Fruit fly (Drosophila melanogaster) whole organism, prepupa: ENCODE results near the gene CG12983.

Experiments used
- Blimp-1 ChIP-seq: fragments of 200-800 bp; sonication (Bioruptor generic); optimal IDR thresholded peaks from 3 replicates; lab custom pipeline; 2017; ENCODE audit warnings: missing biosample characterization, missing genetic modification characterization, mild to moderate bottlenecking, moderate library complexity, missing genetic modification reagents
- CG10631 ChIP-seq: fragments of 200-800 bp; sonication (Bioruptor generic); optimal IDR thresholded peaks from 2 replicates; lab custom pipeline; 2016; ENCODE audit warnings: missing biosample characterization, missing genetic modification characterization
- CG10669 ChIP-seq: fragments of 200-800 bp; sonication (Bioruptor generic); optimal IDR thresholded peaks from 3 replicates; lab custom pipeline; 2018; ENCODE audit warnings: missing biosample characterization, mild to moderate bottlenecking, missing genetic modification characterization, moderate library complexity
- CG11902 ChIP-seq: fragments of 200-800 bp; sonication (Bioruptor generic); optimal IDR thresholded peaks from 3 replicates; lab custom pipeline; 2016; ENCODE audit warnings: missing biosample characterization, missing genetic modification characterization
- CG15336 ChIP-seq: fragments of 200-800 bp; sonication (Bioruptor generic); IDR thresholded peaks from 2 replicates; pipeline ENCODE4 v1.3.6; 2022; ENCODE audit warnings: missing biosample characterization, missing genetic modification characterization
- CG1621 ChIP-seq: fragments of 200-800 bp; sonication (Bioruptor generic); optimal IDR thresholded peaks from 3 replicates; lab custom pipeline; 2018; ENCODE audit warnings: missing biosample characterization, mild to moderate bottlenecking, missing genetic modification characterization
- CG16779 ChIP-seq: fragments of 200-800 bp; sonication (Bioruptor generic); optimal IDR thresholded peaks from 3 replicates; lab custom pipeline; 2017; ENCODE audit warnings: missing biosample characterization, mild to moderate bottlenecking, missing genetic modification characterization
- CG3032 ChIP-seq: fragments of 200-800 bp; optimal IDR thresholded peaks from 2 replicates; lab custom pipeline; 2019; ENCODE audit warnings: missing biosample characterization, mild to moderate bottlenecking, missing genetic modification characterization, moderate library complexity
- CG31627 ChIP-seq: fragments of 200-800 bp; sonication (Bioruptor generic); optimal IDR thresholded peaks from 3 replicates; lab custom pipeline; 2016; ENCODE audit warnings: missing biosample characterization, missing genetic modification characterization
- CG32006 ChIP-seq: fragments of 200-800 bp; sonication (Bioruptor generic); optimal IDR thresholded peaks from 3 replicates; lab custom pipeline; 2017; ENCODE audit warnings: missing biosample characterization, mild to moderate bottlenecking, missing genetic modification characterization
- CG3919 ChIP-seq: fragments of 200-800 bp; sonication (Bioruptor generic); optimal IDR thresholded peaks from 3 replicates; lab custom pipeline; 2016; ENCODE audit warnings: missing biosample characterization, missing genetic modification characterization
- CG6163 ChIP-seq: fragments of 200-800 bp; sonication (Bioruptor generic); IDR thresholded peaks from 3 replicates; pipeline ENCODE4 v1.3.6; 2022; ENCODE audit warnings: missing biosample characterization, missing genetic modification characterization
- CG6276 ChIP-seq: fragments of 200-800 bp; sonication (Bioruptor generic); optimal IDR thresholded peaks from 2 replicates; lab custom pipeline; 2017; ENCODE audit warnings: missing biosample characterization, mild to moderate bottlenecking, missing genetic modification characterization
- CG6792 ChIP-seq: fragments of 200-800 bp; sonication (Bioruptor generic); optimal IDR thresholded peaks from 3 replicates; lab custom pipeline; 2016; ENCODE audit warnings: missing biosample characterization, missing genetic modification characterization
- CG6808 ChIP-seq: fragments of 200-800 bp; sonication (Bioruptor generic); optimal IDR thresholded peaks from 3 replicates; lab custom pipeline; 2017; ENCODE audit warnings: missing biosample characterization, missing genetic modification characterization, mild to moderate bottlenecking, moderate library complexity, missing genetic modification reagents
- CG7368 ChIP-seq: fragments of 200-800 bp; sonication (Bioruptor generic); optimal IDR thresholded peaks from 3 replicates; lab custom pipeline; 2016; ENCODE audit warnings: missing biosample characterization, missing genetic modification characterization
- CG8119 ChIP-seq: fragments of 200-800 bp; sonication (Bioruptor generic); IDR thresholded peaks from 3 replicates; pipeline ENCODE4 v1.3.6; 2022; ENCODE audit warnings: missing biosample characterization, missing genetic modification characterization
- CG8632 ChIP-seq: fragments of 200-800 bp; sonication (Bioruptor generic); optimal IDR thresholded peaks from 3 replicates; lab custom pipeline; 2016; ENCODE audit warnings: missing biosample characterization, missing genetic modification characterization
- CG9139 ChIP-seq: fragments of 200-800 bp; sonication (Bioruptor generic); optimal IDR thresholded peaks from 3 replicates; lab custom pipeline; 2017; ENCODE audit warnings: missing biosample characterization, mild to moderate bottlenecking, missing genetic modification characterization
- Eip75B ChIP-seq: fragments of 200-800 bp; sonication (Bioruptor generic); optimal IDR thresholded peaks from 3 replicates; lab custom pipeline; 2016; ENCODE audit warnings: missing biosample characterization, missing genetic modification characterization
- Eip78C ChIP-seq: fragments of 200-800 bp; sonication (Bioruptor generic); peaks from one replicate; lab custom pipeline; 2016; ENCODE audit warnings: missing biosample characterization, missing genetic modification characterization
- Ets96B ChIP-seq: fragments of 200-800 bp; optimal IDR thresholded peaks from 2 replicates; lab custom pipeline; 2019; ENCODE audit warnings: missing biosample characterization, mild to moderate bottlenecking, missing genetic modification characterization, moderate library complexity
- Gug ChIP-seq: fragments of 200-800 bp; sonication (Bioruptor generic); IDR thresholded peaks from 2 replicates; pipeline ENCODE4 v1.3.6; 2022; ENCODE audit warnings: missing biosample characterization, missing genetic modification characterization
- Hr38 ChIP-seq: sonication (Bioruptor generic); optimal IDR thresholded peaks from 2 replicates; lab custom pipeline; 2016; ENCODE audit warnings: missing biosample characterization, missing genetic modification characterization
- Hr39 ChIP-seq: fragments of 200-800 bp; sonication (Bioruptor generic); optimal IDR thresholded peaks from 2 replicates; lab custom pipeline; 2016; ENCODE audit warnings: missing biosample characterization, missing genetic modification characterization
- Hr4 ChIP-seq: fragments of 200-800 bp; sonication (Bioruptor generic); optimal IDR thresholded peaks from 3 replicates; lab custom pipeline; 2016; ENCODE audit warnings: missing biosample characterization, missing genetic modification characterization
- Lpt ChIP-seq: fragments of 200-800 bp; sonication (Bioruptor generic); optimal IDR thresholded peaks from 3 replicates; lab custom pipeline; 2016; ENCODE audit warnings: missing biosample characterization, missing genetic modification characterization
- Met ChIP-seq: fragments of 200-800 bp; sonication (Bioruptor generic); optimal IDR thresholded peaks from 3 replicates; lab custom pipeline; 2016; ENCODE audit warnings: missing biosample characterization, missing genetic modification characterization
- OdsH ChIP-seq: fragments of 200-800 bp; sonication (Bioruptor generic); optimal IDR thresholded peaks from 3 replicates; lab custom pipeline; 2016; ENCODE audit warnings: missing biosample characterization, missing genetic modification characterization
- Smox ChIP-seq: fragments of 200-800 bp; sonication (Bioruptor generic); optimal IDR thresholded peaks from 3 replicates; lab custom pipeline; 2016; ENCODE audit warnings: missing biosample characterization, missing genetic modification characterization
- Sox102F ChIP-seq: fragments of 200-800 bp; sonication (Bioruptor generic); optimal IDR thresholded peaks from 2 replicates; lab custom pipeline; 2016; ENCODE audit warnings: missing biosample characterization, mild to moderate bottlenecking, missing genetic modification characterization
- Sox14 ChIP-seq: fragments of 200-800 bp; sonication (Bioruptor generic); optimal IDR thresholded peaks from 3 replicates; lab custom pipeline; 2016; ENCODE audit warnings: missing biosample characterization, missing genetic modification characterization
- Sox15 ChIP-seq: fragments of 200-800 bp; sonication (Bioruptor generic); optimal IDR thresholded peaks from 3 replicates; lab custom pipeline; 2016; ENCODE audit warnings: missing biosample characterization, missing genetic modification characterization
- achi ChIP-seq: fragments of 200-800 bp; sonication (Bioruptor generic); optimal IDR thresholded peaks from 3 replicates; lab custom pipeline; 2016; ENCODE audit warnings: missing biosample characterization, missing genetic modification characterization
- acj6 ChIP-seq: fragments of 200-800 bp; sonication (Bioruptor generic); optimal IDR thresholded peaks from 3 replicates; lab custom pipeline; 2016; ENCODE audit warnings: missing biosample characterization, missing genetic modification characterization
- dac ChIP-seq: fragments of 200-800 bp; sonication (Bioruptor generic); optimal IDR thresholded peaks from 2 replicates; lab custom pipeline; 2017; ENCODE audit warnings: missing biosample characterization, mild to moderate bottlenecking, missing genetic modification characterization
- dsx ChIP-seq: fragments of 200-800 bp; optimal IDR thresholded peaks from 3 replicates; lab custom pipeline; 2019; ENCODE audit warnings: missing biosample characterization, mild to moderate bottlenecking, missing genetic modification characterization, moderate library complexity; ENCODE audit not compliant: poor library complexity, severe bottlenecking
- eg ChIP-seq: fragments of 200-800 bp; sonication (Bioruptor generic); IDR thresholded peaks from 3 replicates; pipeline ENCODE4 v1.3.6; 2022; ENCODE audit warnings: missing biosample characterization, missing genetic modification characterization
- esn ChIP-seq: fragments of 200-800 bp; sonication (Bioruptor generic); optimal IDR thresholded peaks from 2 replicates; lab custom pipeline; 2016; ENCODE audit warnings: missing biosample characterization, mild to moderate bottlenecking, missing genetic modification characterization, moderate library complexity
- fkh ChIP-seq: fragments of 200-800 bp; sonication (Bioruptor generic); optimal IDR thresholded peaks from 3 replicates; lab custom pipeline; 2017; ENCODE audit warnings: missing biosample characterization, mild to moderate bottlenecking, missing genetic modification characterization, moderate library complexity
- spab ChIP-seq: fragments of 200-800 bp; sonication (Bioruptor generic); optimal IDR thresholded peaks from 2 replicates; lab custom pipeline; 2017; ENCODE audit warnings: missing biosample characterization, mild to moderate bottlenecking, missing genetic modification characterization, missing genetic modification reagents
- ss ChIP-seq, 2 experiments: fragments of 200-800 bp; sonication (Bioruptor generic); optimal IDR thresholded peaks; 2 replicates in 1 of 2; 3 replicates in 1 of 2; lab custom pipeline; 2017 to 2018; ENCODE audit warnings: mild to moderate bottlenecking in 2 of 2, missing biosample characterization in 2 of 2, missing genetic modification characterization in 2 of 2, moderate library complexity in 1 of 2
- topi ChIP-seq: fragments of 200-800 bp; sonication (Bioruptor generic); optimal IDR thresholded peaks from 3 replicates; lab custom pipeline; 2016; ENCODE audit warnings: missing biosample characterization, missing genetic modification characterization

CG12983 gene

dm6 chr3L:20930059-20930785 lies 36.3 kb downstream of the CG12983 start (continued):
- TF ChIP-seq eg (GFP tag; lab: Robert Waterston, UW) (peak; percentile 63; the same call in 2 of the 3 replicates), Hr4 (peak; percentile 56), acj6 (GFP tag; lab: Kevin White, UChicago) (peak; percentile 67), CG8119 (GFP tag; lab: Robert Waterston, UW) (peak; percentile 84), Smox (peak; percentile 33), CG6276 (GFP tag; lab: Kevin White, UChicago) (peak; percentile 67), CG31627 (GFP tag; lab: Kevin White, UChicago) (no peak), Eip75B (GFP tag; lab: Kevin White, UChicago) (peak; percentile 62), Blimp-1 (GFP tag; lab: Kevin White, UChicago) (no peak), dac (peak; percentile 44), topi (peak; percentile 36), Met (GFP tag; lab: Kevin White, UChicago) (peak; percentile 40)

dm6 chr3L:20929418-20929817 lies 37.1 kb downstream of the CG12983 start:
- TF ChIP-seq esn (GFP tag; lab: Kevin White, UChicago): no peak
- peak; percentile 9 for TF ChIP-seq CG10631 (GFP tag; lab: Kevin White, UChicago)
- TF ChIP-seq acj6 (GFP tag; lab: Kevin White, UChicago): peak; percentile 1
- TF ChIP-seq Ets96B: peak; percentile 26
- peak in 1 of 2 experiments; percentile 15 for TF ChIP-seq ss (GFP tag; optimal IDR thresholded peaks at IDR 0.05; lab: Kevin White, UChicago)
- TF ChIP-seq Eip75B (GFP tag; lab: Kevin White, UChicago): peak; percentile 16
- peak; percentile 72 for TF ChIP-seq Eip78C (GFP tag; lab: Kevin White, UChicago)
- TF ChIP-seq CG32006: peak; percentile 32
- no peak for TF ChIP-seq CG11902
- no peak for TF ChIP-seq Sox14
- 0 out of 2 replicates have a peak, but pooled peaks have one; percentile 21 for TF ChIP-seq CG15336 (GFP tag; lab: Robert Waterston, UW)
- TF ChIP-seq CG10669: peak; percentile 40
- no peak for TF ChIP-seq CG16779 (tag; lab: Kevin White, UChicago)
- TF ChIP-seq CG6792 (GFP tag; lab: Kevin White, UChicago): no peak
- peak; percentile 15 for TF ChIP-seq OdsH (GFP tag; lab: Kevin White, UChicago)

dm6 chr3L:20927526-20927925 lies 39.0 kb downstream of the CG12983 start, which contains the start of gene CG10589:
CG10589 (plus strand) TSS chr3L:20927826.
- no peak for TF ChIP-seq spab
- TF ChIP-seq Hr38: no peak
- no peak for TF ChIP-seq CG10669
- TF ChIP-seq CG16779 (tag; lab: Kevin White, UChicago): no peak
- TF ChIP-seq fkh: no peak
- TF ChIP-seq CG8632: no peak
- no peak for TF ChIP-seq CG32006
- no peak for TF ChIP-seq Lpt
- no peak for TF ChIP-seq CG6808 (GFP tag; lab: Kevin White, UChicago)
- no peak for TF ChIP-seq CG3919
- no peak for TF ChIP-seq acj6 (GFP tag; lab: Kevin White, UChicago)
- TF ChIP-seq CG6163: no peak
- no peak for TF ChIP-seq CG6792 (GFP tag; lab: Kevin White, UChicago)
- no peak for TF ChIP-seq dsx (GFP tag; lab: Kevin White, UChicago)
- no peak for TF ChIP-seq Gug (GFP tag; lab: Robert Waterston, UW)

- TF ChIP-seq Met (GFP tag; lab: Kevin White, UChicago) (peak; percentile 60), CG10669 (peak; percentile 86), CG31627 (GFP tag; lab: Kevin White, UChicago) (peak; percentile 42), Hr39 (GFP tag; lab: Kevin White, UChicago) (peak; percentile 48), CG10631 (GFP tag; lab: Kevin White, UChicago) (peak; percentile 80), CG3919 (peak; percentile 88), CG8632 (peak; percentile 65), Sox102F (GFP tag; lab: Kevin White, UChicago) (peak; percentile 43), CG32006 (peak; percentile 91), CG9139 (peak; percentile 70), CG3032 (tag; lab: Kevin White, UChicago) (peak; percentile 89), Ets96B (peak; percentile 92), CG1621 (peak; percentile 75), Smox (peak; percentile 3), CG7368 (GFP tag; lab: Kevin White, UChicago) (peak; percentile 55), CG6276 (GFP tag; lab: Kevin White, UChicago) (peak; percentile 81), Sox15 (GFP tag; lab: Kevin White, UChicago) (peak; percentile 20), achi (peak; percentile 84), CG15336 (GFP tag; lab: Robert Waterston, UW) (peak; percentile 88), CG6792 (GFP tag; lab: Kevin White, UChicago) (peak; percentile 76), Lpt (peak; percentile 81)
Measured at dm6 chr3L:20923030-20923591, 43.5 kb downstream of the CG12983 start.
